Fruit fly (Drosophila melanogaster) whole organism, pupa: Measurements from ENCODE around the gene Sid.

ENCODE experiments used
- CG10348 ChIP-seq: fragments of 200-800 bp; sonication (Bioruptor generic); IDR thresholded peaks from 2 replicates; pipeline ENCODE4 v1.3.6; 2022; ENCODE audit warnings: missing biosample characterization, missing genetic modification characterization
- CG12605 ChIP-seq: fragments of 200-800 bp; sonication (Bioruptor generic); IDR thresholded peaks from 2 replicates; pipeline ENCODE4 v1.3.6; 2022; ENCODE audit warnings: missing biosample characterization, missing genetic modification characterization
- CG13204 ChIP-seq: fragments of 200-800 bp; sonication (Bioruptor generic); optimal IDR thresholded peaks from 2 replicates; lab custom pipeline; 2018; ENCODE audit warnings: missing biosample characterization, mild to moderate bottlenecking, missing genetic modification characterization, moderate library complexity
- CG14655 ChIP-seq: fragments of 200-800 bp; sonication (Bioruptor generic); optimal IDR thresholded peaks from 3 replicates; lab custom pipeline; 2017; ENCODE audit warnings: mild to moderate bottlenecking, missing biosample characterization, missing genetic modification reagents, missing genetic modification characterization
- CG15710 ChIP-seq: fragments of 200-800 bp; sonication (Bioruptor generic); optimal IDR thresholded peaks from 2 replicates; lab custom pipeline; 2018; ENCODE audit warnings: missing biosample characterization, mild to moderate bottlenecking, missing genetic modification characterization, moderate library complexity
- CG17806 ChIP-seq: fragments of 200-800 bp; sonication (Bioruptor generic); optimal IDR thresholded peaks from 2 replicates; lab custom pipeline; 2018; ENCODE audit warnings: missing biosample characterization, mild to moderate bottlenecking, missing genetic modification characterization, moderate library complexity
- CG32121 ChIP-seq: fragments of 200-800 bp; sonication (Bioruptor generic); IDR thresholded peaks from 2 replicates; pipeline ENCODE4 v1.3.6; 2022; ENCODE audit warnings: missing biosample characterization, missing genetic modification characterization
- CG34367 ChIP-seq: fragments of 200-800 bp; sonication (Bioruptor generic); optimal IDR thresholded peaks from 2 replicates; lab custom pipeline; 2018; ENCODE audit warnings: missing biosample characterization, mild to moderate bottlenecking, missing genetic modification characterization
- CG4496 ChIP-seq: fragments of 200-800 bp; sonication (Bioruptor generic); IDR thresholded peaks from 3 replicates; pipeline ENCODE4 v1.3.6; 2022; ENCODE audit warnings: missing biosample characterization, missing genetic modification characterization
- CG8159 ChIP-seq: fragments of 200-800 bp; sonication (Bioruptor generic); optimal IDR thresholded peaks from 3 replicates; lab custom pipeline; 2018; ENCODE audit warnings: missing biosample characterization, mild to moderate bottlenecking, missing genetic modification characterization, moderate library complexity
- CG8301 ChIP-seq: fragments of 200-800 bp; sonication (Bioruptor generic); optimal IDR thresholded peaks from 2 replicates; lab custom pipeline; 2018; ENCODE audit warnings: missing biosample characterization, mild to moderate bottlenecking, missing genetic modification characterization
- CG9948 ChIP-seq: fragments of 200-800 bp; sonication (Bioruptor generic); optimal IDR thresholded peaks from 2 replicates; lab custom pipeline; 2018; ENCODE audit warnings: missing biosample characterization, mild to moderate bottlenecking, missing genetic modification characterization, moderate library complexity
- D1 ChIP-seq: fragments of 200-800 bp; sonication (Bioruptor generic); optimal IDR thresholded peaks from 2 replicates; lab custom pipeline; 2018; ENCODE audit warnings: missing biosample characterization, mild to moderate bottlenecking, missing genetic modification characterization, moderate library complexity
- EcR ChIP-seq: fragments of 200-800 bp; sonication (Bioruptor generic); optimal IDR thresholded peaks from 3 replicates; lab custom pipeline; 2019; ENCODE audit warnings: missing biosample characterization, missing genetic modification characterization, mild to moderate bottlenecking, moderate library complexity, missing genetic modification reagents
- Ets98B ChIP-seq: fragments of 200-800 bp; sonication (Bioruptor generic); IDR thresholded peaks from 2 replicates; pipeline ENCODE4 v1.3.6; 2022; ENCODE audit warnings: missing biosample characterization, missing genetic modification characterization
- Pif1A ChIP-seq: fragments of 200-800 bp; sonication (Bioruptor generic); optimal IDR thresholded peaks from 3 replicates; lab custom pipeline; 2016; ENCODE audit warnings: missing biosample characterization, missing genetic modification characterization
- Pif1B ChIP-seq: fragments of 200-800 bp; sonication (Bioruptor generic); optimal IDR thresholded peaks from 3 replicates; lab custom pipeline; 2016; ENCODE audit warnings: missing biosample characterization, missing genetic modification characterization
- Snoo ChIP-seq: fragments of 200-800 bp; sonication (Bioruptor generic); optimal IDR thresholded peaks from 3 replicates; lab custom pipeline; 2017; ENCODE audit warnings: missing biosample characterization, mild to moderate bottlenecking, missing genetic modification characterization, inconsistent platforms
- fd96Ca ChIP-seq: fragments of 200-800 bp; sonication (Bioruptor generic); IDR thresholded peaks from 3 replicates; pipeline ENCODE4 v1.3.6; 2022; ENCODE audit warnings: missing biosample characterization, missing genetic modification characterization
- gl ChIP-seq: fragments of 200-800 bp; sonication (Bioruptor generic); optimal IDR thresholded peaks from 2 replicates; lab custom pipeline; 2018; ENCODE audit warnings: missing biosample characterization, mild to moderate bottlenecking, missing genetic modification characterization
- rn ChIP-seq: fragments of 200-800 bp; sonication (Bioruptor generic); IDR thresholded peaks from 2 replicates; pipeline ENCODE4 v1.3.6; 2022; ENCODE audit warnings: missing biosample characterization, missing genetic modification characterization

Sid gene

dm6 chr3R:28634261-28634980 is 36.1 kb upstream of the Sid start:
- TF ChIP-seq Ets98B (GFP tag; lab: Robert Waterston, UW) (no peak), CG12605 (GFP tag; lab: Robert Waterston, UW) (no peak), CG8301 (tag; lab: Kevin White, UChicago) (no peak), EcR (GFP tag; lab: Kevin White, UChicago) (peak; percentile 10), CG8159 (tag; lab: Kevin White, UChicago) (no peak), CG17806 (tag; lab: Kevin White, UChicago) (no peak), D1 (tag; lab: Kevin White, UChicago) (no peak), Snoo (tag; lab: Kevin White, UChicago) (no peak), gl (tag; lab: Kevin White, UChicago) (no peak), Pif1A (GFP tag; lab: Kevin White, UChicago) (no peak), CG34367 (tag; lab: Kevin White, UChicago) (no peak), Pif1B (GFP tag; lab: Kevin White, UChicago) (peak; percentile 10), CG14655 (GFP tag; lab: Kevin White, UChicago) (no peak), CG32121 (GFP tag; lab: Robert Waterston, UW) (no peak), CG4496 (GFP tag; lab: Robert Waterston, UW) (no peak), CG15710 (tag; lab: Kevin White, UChicago) (peak; percentile 18), CG9948 (no peak), rn (GFP tag; lab: Robert Waterston, UW) (0 out of 2 replicates have a peak, but pooled peaks have one; percentile 8), CG10348 (no peak), fd96Ca (GFP tag; lab: Robert Waterston, UW) (no peak), CG13204 (GFP tag; lab: Kevin White, UChicago) (peak; percentile 24)
- TF ChIP-seq, all 21 proteins: peak for 5

- peak; percentile 1 for TF ChIP-seq Snoo (tag; lab: Kevin White, UChicago)
- TF ChIP-seq CG32121 (GFP tag; lab: Robert Waterston, UW) = peak; percentile 36; the same call in 1 of the 2 replicates
- TF ChIP-seq CG8159 (tag; lab: Kevin White, UChicago) = peak; percentile 7
- no peak for TF ChIP-seq CG15710 (tag; lab: Kevin White, UChicago)
These were observed 35.2 kb upstream of the Sid start, which contains the start of gene CG10011 for dm6 chr3R:28634981-28635930. Gene CG10011, minus strand, starts transcription at chr3R:28635099.

dm6 chr3R:28636111-28636510 is 34.4 kb upstream of the Sid start, which contains the start of gene CG9988:
Gene CG9988, plus strand, starts transcription at chr3R:28636411.
- no peak for TF ChIP-seq CG32121 (GFP tag; lab: Robert Waterston, UW)
- no peak for TF ChIP-seq CG4496 (GFP tag; lab: Robert Waterston, UW)
- TF ChIP-seq CG10348 = no peak

dm6 chr3R:28642791-28643190 is 27.7 kb upstream of the Sid start, which contains the start of gene CG14062:
Gene CG14062, minus strand, starts transcription at chr3R:28642891.
- TF ChIP-seq Snoo (tag; lab: Kevin White, UChicago) = no peak
- no peak for TF ChIP-seq CG9948
- no peak for TF ChIP-seq CG34367 (tag; lab: Kevin White, UChicago)
- TF ChIP-seq EcR (GFP tag; lab: Kevin White, UChicago) = no peak
- TF ChIP-seq D1 (tag; lab: Kevin White, UChicago) = no peak
- no peak for TF ChIP-seq CG4496 (GFP tag; lab: Robert Waterston, UW)
- no peak for TF ChIP-seq CG8301 (tag; lab: Kevin White, UChicago)
- no peak for TF ChIP-seq Pif1A (GFP tag; lab: Kevin White, UChicago)
- no peak for TF ChIP-seq CG8159 (tag; lab: Kevin White, UChicago)
- no peak for TF ChIP-seq Ets98B (GFP tag; lab: Robert Waterston, UW)
- TF ChIP-seq rn (GFP tag; lab: Robert Waterston, UW) = no peak
- no peak for TF ChIP-seq CG32121 (GFP tag; lab: Robert Waterston, UW)
- TF ChIP-seq CG10348 = no peak
- no peak for TF ChIP-seq CG14655 (GFP tag; lab: Kevin White, UChicago)
- no peak for TF ChIP-seq fd96Ca (GFP tag; lab: Robert Waterston, UW)
- TF ChIP-seq, all 21 proteins: peak for 0

dm6 chr3R:28650380-28650779 is 20.1 kb upstream of the Sid start, which contains the start of gene CG31050:
Gene CG31050, minus strand, starts transcription at chr3R:28650480.
- no peak for TF ChIP-seq Pif1B (GFP tag; lab: Kevin White, UChicago)

dm6 chr3R:28654596-28654995 is 15.9 kb upstream of the Sid start:
- TF ChIP-seq CG9948 (no peak), D1 (tag; lab: Kevin White, UChicago) (no peak), Pif1A (GFP tag; lab: Kevin White, UChicago) (no peak), CG4496 (GFP tag; lab: Robert Waterston, UW) (no peak), CG8159 (tag; lab: Kevin White, UChicago) (no peak), Pif1B (GFP tag; lab: Kevin White, UChicago) (no peak), CG10348 (no peak), CG32121 (GFP tag; lab: Robert Waterston, UW) (no peak), rn (GFP tag; lab: Robert Waterston, UW) (no peak), CG17806 (tag; lab: Kevin White, UChicago) (no peak), gl (tag; lab: Kevin White, UChicago) (no peak), CG12605 (GFP tag; lab: Robert Waterston, UW) (no peak), fd96Ca (GFP tag; lab: Robert Waterston, UW) (no peak), CG8301 (tag; lab: Kevin White, UChicago) (no peak), CG15710 (tag; lab: Kevin White, UChicago) (no peak), CG13204 (GFP tag; lab: Kevin White, UChicago) (no peak), CG34367 (tag; lab: Kevin White, UChicago) (no peak), EcR (GFP tag; lab: Kevin White, UChicago) (no peak)
